Worm (Caenorhabditis elegans): ENCODE measurements around the gene ehs-1.

Gene ehs-1

ce11 chrII:5785504-5785903 lies 35.0 kb upstream of the ehs-1 start:
- TF ChIP-seq hmbx-1 (tag; optimal IDR thresholded peaks at IDR 0.05) (no peak), ets-7 (tag; optimal IDR thresholded peaks at IDR 0.05) (no peak), sea-1 (GFP tag; conservative IDR thresholded peaks at IDR 0.05) (no peak), flt-1 (GFP tag; IDR thresholded peaks at IDR 0.05) (no peak), ama-1 (optimal IDR thresholded peaks at IDR 0.05) (no peak), ceh-13 (GFP tag; optimal IDR thresholded peaks at IDR 0.05) (no peak), tra-4 (tag; optimal IDR thresholded peaks at IDR 0.05) (no peak), tbx-37 (GFP tag; conservative IDR thresholded peaks at IDR 0.05) (no peak), pes-1 (GFP tag; IDR thresholded peaks at IDR 0.05) (no peak), B0310.2 (tag; optimal IDR thresholded peaks at IDR 0.05) (no peak), ceh-36 (tag; optimal IDR thresholded peaks at IDR 0.05) (no peak), hmg-4 (GFP tag; optimal IDR thresholded peaks at IDR 0.05) (no peak), tbx-11 (GFP tag; IDR thresholded peaks at IDR 0.05) (no peak), scrt-1 (GFP tag; IDR thresholded peaks at IDR 0.05) (no peak), hnd-1 (tag; optimal IDR thresholded peaks at IDR 0.05) (no peak), F13C5.2 (tag; optimal IDR thresholded peaks at IDR 0.05) (no peak)

DNA sequence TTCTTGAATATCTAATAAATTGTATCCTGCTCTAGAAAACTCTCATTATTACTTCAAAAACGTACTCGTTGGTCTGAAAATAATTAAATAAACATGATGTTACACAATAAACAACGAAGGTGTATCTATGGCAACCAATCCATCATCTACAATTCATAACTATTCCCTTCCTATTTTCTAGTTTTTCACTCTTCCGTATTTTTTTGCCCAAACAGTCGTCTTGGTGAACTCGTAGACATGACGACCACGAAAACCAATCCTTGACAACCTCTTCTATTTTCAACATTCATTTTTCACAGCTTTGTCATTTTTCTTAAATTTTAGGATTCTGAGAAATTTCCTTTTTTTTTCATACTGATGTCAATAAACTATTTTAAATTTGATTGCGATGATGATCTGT lies 31.7 kb upstream of the ehs-1 start, which contains the start of gene K05F1.13:
TSS of gene K05F1.13 (plus strand) at position 301 of the 400 bp plus-strand sequence.
- TF ChIP-seq hnd-1 (tag; optimal IDR thresholded peaks at IDR 0.05) (no peak), ama-1 (optimal IDR thresholded peaks at IDR 0.05) (no peak), F13C5.2 (tag; optimal IDR thresholded peaks at IDR 0.05) (no peak), scrt-1 (GFP tag; IDR thresholded peaks at IDR 0.05) (no peak), pes-1 (GFP tag; IDR thresholded peaks at IDR 0.05) (no peak), flt-1 (GFP tag; IDR thresholded peaks at IDR 0.05) (no peak), aly-1 (tag; optimal IDR thresholded peaks at IDR 0.05) (no peak), sea-1 (GFP tag; conservative IDR thresholded peaks at IDR 0.05) (no peak)

ce11 chrII:5790313-5790773 lies 30.2 kb upstream of the ehs-1 start, which contains the start of gene lect-2:
Gene lect-2, plus strand, starts transcription at chrII:5790723.
- TF ChIP-seq pes-1 (GFP tag; IDR thresholded peaks at IDR 0.05) (no peak), aly-1 (tag; optimal IDR thresholded peaks at IDR 0.05) (no peak), tra-4 (tag; optimal IDR thresholded peaks at IDR 0.05) (no peak), B0310.2 (tag; optimal IDR thresholded peaks at IDR 0.05) (no peak), flt-1 (GFP tag; IDR thresholded peaks at IDR 0.05) (no peak)

- TF ChIP-seq ceh-13 (GFP tag; optimal IDR thresholded peaks at IDR 0.05) (no peak), hmg-4 (GFP tag; optimal IDR thresholded peaks at IDR 0.05) (no peak), tbx-11 (GFP tag; IDR thresholded peaks at IDR 0.05) (no peak), tbx-37 (GFP tag; conservative IDR thresholded peaks at IDR 0.05) (no peak), tra-4 (tag; optimal IDR thresholded peaks at IDR 0.05) (no peak), F13C5.2 (tag; optimal IDR thresholded peaks at IDR 0.05) (no peak), aly-1 (tag; optimal IDR thresholded peaks at IDR 0.05) (no peak)
These were observed 28.0 kb upstream of the ehs-1 start, which contains the start of gene K05F1.14 for ce11 chrII:5792490-5792889. Gene K05F1.14, minus strand, starts transcription at chrII:5792590.

DNA sequence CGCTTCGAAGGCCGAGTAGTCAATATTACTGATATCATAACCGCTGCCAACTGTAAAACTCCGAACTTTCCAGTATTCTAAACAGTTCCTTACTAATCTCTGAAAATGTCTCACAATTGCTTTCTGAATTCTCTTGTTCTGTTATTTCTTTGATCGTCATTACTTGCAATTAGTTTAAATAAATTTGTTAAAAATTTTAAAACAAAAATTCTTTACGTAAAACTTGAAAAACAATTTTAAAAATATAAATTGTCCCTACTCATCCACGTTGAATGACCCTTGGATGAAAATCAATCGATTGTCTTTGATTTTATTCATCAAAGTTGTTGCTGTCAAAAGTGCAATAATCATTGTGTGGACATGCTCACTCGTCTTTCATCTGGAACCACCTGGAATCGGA lies 26.3 kb upstream of the ehs-1 start, which contains the start of gene acdh-8:
TSS of gene acdh-8 (plus strand) at position 301 of the 400 bp plus-strand sequence.
- TF ChIP-seq tra-4 (tag; optimal IDR thresholded peaks at IDR 0.05), result no peak
- TF ChIP-seq F13C5.2 (tag; optimal IDR thresholded peaks at IDR 0.05), result no peak
- TF ChIP-seq ama-1 (optimal IDR thresholded peaks at IDR 0.05), result no peak
- no peak for TF ChIP-seq flt-1 (GFP tag; IDR thresholded peaks at IDR 0.05)
- no peak for TF ChIP-seq hmg-4 (GFP tag; optimal IDR thresholded peaks at IDR 0.05)
- no peak for TF ChIP-seq pes-1 (GFP tag; IDR thresholded peaks at IDR 0.05)
- no peak for TF ChIP-seq sea-1 (GFP tag; conservative IDR thresholded peaks at IDR 0.05)
- TF ChIP-seq B0310.2 (tag; optimal IDR thresholded peaks at IDR 0.05), result no peak
- TF ChIP-seq hmbx-1 (tag; optimal IDR thresholded peaks at IDR 0.05), result no peak
- TF ChIP-seq ceh-13 (GFP tag; optimal IDR thresholded peaks at IDR 0.05), result no peak
- TF ChIP-seq ets-7 (tag; optimal IDR thresholded peaks at IDR 0.05), result no peak
- no peak for TF ChIP-seq tbx-11 (GFP tag; IDR thresholded peaks at IDR 0.05)
- no peak for TF ChIP-seq tbx-37 (GFP tag; conservative IDR thresholded peaks at IDR 0.05)
- TF ChIP-seq ceh-36 (tag; optimal IDR thresholded peaks at IDR 0.05), result no peak
- TF ChIP-seq scrt-1 (GFP tag; IDR thresholded peaks at IDR 0.05), result no peak
- no peak for TF ChIP-seq aly-1 (tag; optimal IDR thresholded peaks at IDR 0.05)
- no peak for TF ChIP-seq hnd-1 (tag; optimal IDR thresholded peaks at IDR 0.05)

- TF ChIP-seq tbx-37 (GFP tag; conservative IDR thresholded peaks at IDR 0.05) (no peak), pes-1 (GFP tag; IDR thresholded peaks at IDR 0.05) (no peak), tra-4 (tag; optimal IDR thresholded peaks at IDR 0.05) (no peak), B0310.2 (tag; optimal IDR thresholded peaks at IDR 0.05) (no peak), ets-7 (tag; optimal IDR thresholded peaks at IDR 0.05) (no peak), flt-1 (GFP tag; IDR thresholded peaks at IDR 0.05) (no peak), ceh-36 (tag; optimal IDR thresholded peaks at IDR 0.05) (no peak), ceh-13 (GFP tag; optimal IDR thresholded peaks at IDR 0.05) (no peak), scrt-1 (GFP tag; IDR thresholded peaks at IDR 0.05) (no peak)
These were observed 23.0 kb upstream of the ehs-1 start, which contains the start of the genes msp-63 and msp-142 for ce11 chrII:5797348-5797977. Gene msp-63, minus strand, starts transcription at chrII:5797448. Gene msp-142, plus strand, starts transcription at chrII:5797927.

- no peak for TF ChIP-seq pes-1 (GFP tag; IDR thresholded peaks at IDR 0.05)
- TF ChIP-seq ama-1 (optimal IDR thresholded peaks at IDR 0.05), result no peak
- TF ChIP-seq tbx-37 (GFP tag; conservative IDR thresholded peaks at IDR 0.05), result no peak
- no peak for TF ChIP-seq F13C5.2 (tag; optimal IDR thresholded peaks at IDR 0.05)
- TF ChIP-seq sea-1 (GFP tag; conservative IDR thresholded peaks at IDR 0.05), result no peak
- TF ChIP-seq hmg-4 (GFP tag; optimal IDR thresholded peaks at IDR 0.05), result no peak
- no peak for TF ChIP-seq scrt-1 (GFP tag; IDR thresholded peaks at IDR 0.05)
- TF ChIP-seq ets-7 (tag; optimal IDR thresholded peaks at IDR 0.05), result no peak
- no peak for TF ChIP-seq tra-4 (tag; optimal IDR thresholded peaks at IDR 0.05)
- TF ChIP-seq hnd-1 (tag; optimal IDR thresholded peaks at IDR 0.05), result no peak
- TF ChIP-seq flt-1 (GFP tag; IDR thresholded peaks at IDR 0.05), result no peak
- no peak for TF ChIP-seq tbx-11 (GFP tag; IDR thresholded peaks at IDR 0.05)
- TF ChIP-seq aly-1 (tag; optimal IDR thresholded peaks at IDR 0.05), result no peak
- TF ChIP-seq hmbx-1 (tag; optimal IDR thresholded peaks at IDR 0.05), result no peak
- no peak for TF ChIP-seq B0310.2 (tag; optimal IDR thresholded peaks at IDR 0.05)
- TF ChIP-seq ceh-13 (GFP tag; optimal IDR thresholded peaks at IDR 0.05), result no peak
- no peak for TF ChIP-seq ceh-36 (tag; optimal IDR thresholded peaks at IDR 0.05)
These were observed 21.0 kb upstream of the ehs-1 start, which contains the start of gene K05F1.8 for ce11 chrII:5799553-5799952. Gene K05F1.8, minus strand, starts transcription at chrII:5799653.

All from whole organism, early embryonic.